Worm (Caenorhabditis elegans): ENCODE measurements around the gene zyg-12.

DNA sequence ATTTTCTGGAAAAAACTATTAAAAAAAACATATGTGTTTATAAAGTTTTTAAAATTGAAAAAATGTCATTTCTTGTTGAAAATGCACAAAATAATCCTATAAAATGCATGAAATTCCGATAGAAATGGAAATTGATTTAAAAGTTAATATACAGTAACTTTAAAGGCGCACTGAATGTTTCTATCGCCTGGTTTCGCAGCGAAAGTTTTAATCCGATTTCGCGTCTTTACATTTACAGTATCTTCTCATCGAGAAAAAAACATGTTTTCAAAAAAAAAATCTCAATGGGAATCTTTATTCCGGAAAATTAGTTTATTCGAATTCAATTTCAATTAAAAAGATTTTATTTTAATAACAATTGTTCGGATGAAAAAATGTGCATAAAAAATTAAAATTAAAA, 35.5 kb upstream of the zyg-12 start, which contains the start of gene R05F9.11:
- no peak for TF ChIP-seq dox-1 (GFP tag; IDR thresholded peaks at IDR 0.05)
- no peak for TF ChIP-seq let-526 (GFP tag; IDR thresholded peaks at IDR 0.05)
- no peak for TF ChIP-seq rpc-1 (optimal IDR thresholded peaks at IDR 0.05)
- no peak for TF ChIP-seq rpc-1 (tag; optimal IDR thresholded peaks at IDR 0.05)
- no peak for TF ChIP-seq unc-130 (GFP tag; optimal IDR thresholded peaks at IDR 0.05)
- TF ChIP-seq cebp-2 (GFP tag; IDR thresholded peaks at IDR 0.05): no peak
- no peak for TF ChIP-seq cebp-1 (GFP tag; IDR thresholded peaks at IDR 0.05)
- TF ChIP-seq cebp-1 (tag; optimal IDR thresholded peaks at IDR 0.05): no peak
- TF ChIP-seq hmg-1.2 (GFP tag; IDR thresholded peaks at IDR 0.05): no peak
- TF ChIP-seq F33H1.4 (GFP tag; IDR thresholded peaks at IDR 0.05): peak; percentile 95
- no peak for TF ChIP-seq F10E7.11 (tag; optimal IDR thresholded peaks at IDR 0.05)
- no peak for TF ChIP-seq nfya-1 (tag; optimal IDR thresholded peaks at IDR 0.05; ENCODE audit: borderline replicate concordance, insufficient read depth)
